Worm (Caenorhabditis elegans): ENCODE measurements around the gene C05C8.5.

The C05C8.5 gene

ce11 chrV:7234726-7235125 is at the start of gene C05C8.5:
C05C8.5 (minus strand) TSS chrV:7234826.
- TF ChIP-seq lin-54 (GFP tag; optimal IDR thresholded peaks at IDR 0.05): no peak
- TF ChIP-seq akir-1 (GFP tag; optimal IDR thresholded peaks at IDR 0.05): no peak
- TF ChIP-seq F33H1.4 (GFP tag; IDR thresholded peaks at IDR 0.05): no peak
- no peak for TF ChIP-seq ztf-28 (GFP tag; IDR thresholded peaks at IDR 0.05)
- no peak for TF ChIP-seq Y79H2A.3 (GFP tag; conservative IDR thresholded peaks at IDR 0.05)

- TF ChIP-seq F33H1.4 (GFP tag; IDR thresholded peaks at IDR 0.05) (no peak), lsy-27 (tag; optimal IDR thresholded peaks at IDR 0.05; ENCODE audit: borderline replicate concordance, insufficient read depth) (no peak), rpc-1 (optimal IDR thresholded peaks at IDR 0.05) (no peak), rpc-1 (tag; optimal IDR thresholded peaks at IDR 0.05) (no peak), madf-3 (GFP tag; IDR thresholded peaks at IDR 0.05) (no peak), Y56A3A.18 (GFP tag; IDR thresholded peaks at IDR 0.05) (no peak), lir-1 (GFP tag; conservative IDR thresholded peaks at IDR 0.05) (no peak), dpff-1 (tag; optimal IDR thresholded peaks at IDR 0.05) (no peak), let-607 (tag; optimal IDR thresholded peaks at IDR 0.05) (no peak), F49E8.2 (tag; optimal IDR thresholded peaks at IDR 0.05; ENCODE audit: insufficient read depth) (no peak), lag-1 (GFP tag; IDR thresholded peaks at IDR 0.05) (no peak), egl-44 (GFP tag; IDR thresholded peaks at IDR 0.05) (no peak)
Measured at ce11 chrV:7282037-7282436, 47.4 kb upstream of the C05C8.5 start, which contains the start of gene C13A2.3. C13A2.3 (plus strand) TSS chrV:7282337.

ce11 chrV:7279090-7279489 is 44.5 kb upstream of the C05C8.5 start, which contains the start of gene C13A2.4:
C13A2.4 (plus strand) TSS chrV:7279390.
- no peak for TF ChIP-seq cebp-2 (GFP tag; IDR thresholded peaks at IDR 0.05)
- no peak for TF ChIP-seq hrde-1 (tag; optimal IDR thresholded peaks at IDR 0.05; ENCODE audit: borderline replicate concordance)
- TF ChIP-seq F52B5.7 (tag; optimal IDR thresholded peaks at IDR 0.05): no peak
- no peak for TF ChIP-seq lsl-1 (GFP tag; optimal IDR thresholded peaks at IDR 0.05)
- TF ChIP-seq lir-1 (GFP tag; conservative IDR thresholded peaks at IDR 0.05): no peak

DNA sequence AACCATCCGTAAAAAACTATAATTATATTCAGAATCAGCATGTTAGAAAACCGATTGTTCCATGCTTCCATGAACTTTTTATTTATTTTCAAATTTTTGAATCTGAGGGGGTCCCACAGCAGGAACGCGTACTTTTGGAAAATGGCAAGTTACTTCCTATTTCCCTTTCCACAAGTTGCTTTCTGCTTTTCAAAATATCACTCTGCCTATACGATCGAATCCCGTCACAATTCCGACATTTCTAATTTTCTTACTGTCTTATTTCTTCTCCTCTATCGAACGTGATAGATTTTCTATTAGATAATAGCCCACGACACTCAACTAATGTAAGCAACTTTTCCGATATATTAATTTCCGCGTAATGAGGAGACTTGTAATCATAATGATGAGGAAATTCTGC is 40.9 kb upstream of the C05C8.5 start, which contains the start of gene C13A2.5:
C13A2.5 (plus strand) TSS at position 301 of the 400 bp plus-strand sequence.
- no peak for TF ChIP-seq ztf-28 (GFP tag; IDR thresholded peaks at IDR 0.05)
- no peak for TF ChIP-seq pha-4 (tag; optimal IDR thresholded peaks at IDR 0.05)
- TF ChIP-seq egrh-3 (GFP tag; IDR thresholded peaks at IDR 0.05): no peak
- no peak for TF ChIP-seq madf-3 (GFP tag; IDR thresholded peaks at IDR 0.05)
- no peak for TF ChIP-seq B0035.1 (tag; optimal IDR thresholded peaks at IDR 0.05)
- no peak for TF ChIP-seq madf-8 (GFP tag; conservative IDR thresholded peaks at IDR 0.05)
- no peak for TF ChIP-seq lsy-27 (tag; optimal IDR thresholded peaks at IDR 0.05; ENCODE audit: borderline replicate concordance, insufficient read depth)

DNA sequence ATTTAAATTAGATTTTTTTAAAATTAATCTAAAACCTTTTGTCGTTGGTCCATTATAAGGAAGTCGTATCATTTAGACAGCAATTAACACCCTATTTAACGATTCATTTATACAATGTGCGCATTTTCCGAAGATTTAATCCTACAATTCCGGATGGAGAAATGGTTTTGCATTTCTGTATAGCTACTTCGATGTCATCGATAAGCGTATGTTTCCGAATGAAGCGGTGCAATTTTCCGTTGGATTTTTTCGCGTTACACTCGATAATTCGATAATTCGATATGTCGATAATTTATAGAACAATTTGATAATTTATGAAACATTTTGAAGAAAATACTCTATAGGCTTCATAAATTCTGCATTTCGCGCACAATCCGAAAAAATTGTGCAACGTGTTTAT is 40.4 kb upstream of the C05C8.5 start, which contains the start of gene C13A2.10:
C13A2.10 (minus strand) TSS at position 101 of the 400 bp plus-strand sequence.
- TF ChIP-seq nhr-120 (GFP tag; IDR thresholded peaks at IDR 0.05) (no peak), T07F8.4 (tag; optimal IDR thresholded peaks at IDR 0.05) (no peak), lin-26 (GFP tag; IDR thresholded peaks at IDR 0.05) (no peak)

- TF ChIP-seq F10E7.11 (tag; optimal IDR thresholded peaks at IDR 0.05) (no peak), F22D6.2 (tag; optimal IDR thresholded peaks at IDR 0.05) (no peak)
Measured at ce11 chrV:7269399-7269798, 34.8 kb upstream of the C05C8.5 start, which contains the start of gene C13A2.6. C13A2.6 (plus strand) TSS chrV:7269699.

Measured in whole organism, young adult.